4 worm cellular contexts compared by ENCODE assay signal in genomic region chrIV:15027884-15028283, ce11.
TF ChIP-seq lines count a peak whose summit lies in the region.

No protein-coding gene starts in this region.

TF ChIP-seq in whole organism, L1 larva, 84 proteins besides CTCF, POLR2A, EP300 and RAD21:
- TF ChIP-seq efl-1 (optimal IDR thresholded peaks at IDR 0.05; lab: Kevin White, UChicago) (no peak), efl-1 (GFP tag; optimal IDR thresholded peaks at IDR 0.05 in 1 of 2; lab: Kevin White, UChicago) (peak; percentile 34 to 40), alr-1 (tag; optimal IDR thresholded peaks at IDR 0.05; lab: Kevin White, UChicago; ENCODE audit: borderline replicate concordance) (no peak), swsn-7 (tag; optimal IDR thresholded peaks at IDR 0.05; lab: Kevin White, UChicago) (no peak), dpl-1 (GFP tag; optimal IDR thresholded peaks at IDR 0.05; lab: Kevin White, UChicago) (peak in 1 of 3 experiments; percentile 9), lin-15B (tag; optimal IDR thresholded peaks at IDR 0.05; lab: Kevin White, UChicago) (no peak), unc-62 (GFP tag; optimal IDR thresholded peaks at IDR 0.05; lab: Kevin White, UChicago) (no peak)

TF ChIP-seq in whole organism, L3 larva, 47 proteins besides CTCF, POLR2A, EP300 and RAD21:
- TF ChIP-seq ama-1 (optimal IDR thresholded peaks at IDR 0.05; lab: Kevin White, UChicago) = no peak
- TF ChIP-seq ztf-4 (tag; optimal IDR thresholded peaks at IDR 0.05; lab: Kevin White, UChicago) = no peak
- TF ChIP-seq mdl-1 (tag; optimal IDR thresholded peaks at IDR 0.05; lab: Kevin White, UChicago) = no peak
- no peak for TF ChIP-seq nhr-23 (tag; optimal IDR thresholded peaks at IDR 0.05; lab: Kevin White, UChicago)
- TF ChIP-seq nfya-1 (tag; optimal IDR thresholded peaks at IDR 0.05; lab: Kevin White, UChicago; ENCODE audit: insufficient read depth) = peak; percentile 82
- no peak for TF ChIP-seq pha-4 (tag; optimal IDR thresholded peaks at IDR 0.05; lab: Kevin White, UChicago)
- TF ChIP-seq nhr-12 (tag; optimal IDR thresholded peaks at IDR 0.05; lab: Kevin White, UChicago) = no peak
- no peak for TF ChIP-seq elt-2 (tag; optimal IDR thresholded peaks at IDR 0.05; lab: Kevin White, UChicago)
- no peak for TF ChIP-seq egl-27 (tag; optimal IDR thresholded peaks at IDR 0.05; lab: Kevin White, UChicago)

TF ChIP-seq in whole organism, late embryonic, 69 proteins besides CTCF, POLR2A, EP300 and RAD21:
- no peak for TF ChIP-seq ttx-3 (tag; optimal IDR thresholded peaks at IDR 0.05; lab: Kevin White, UChicago)
- peak; percentile 85 for TF ChIP-seq nfya-1 (tag; optimal IDR thresholded peaks at IDR 0.05; lab: Kevin White, UChicago)

TF ChIP-seq in whole organism, young adult, 124 proteins besides CTCF, POLR2A, EP300 and RAD21:
- TF ChIP-seq zim-3 (tag; optimal IDR thresholded peaks at IDR 0.05; lab: Kevin White, UChicago) (no peak), atf-7 (tag; optimal IDR thresholded peaks at IDR 0.05; lab: Kevin White, UChicago) (no peak), mcd-1 (GFP tag; IDR thresholded peaks at IDR 0.05; lab: Robert Waterston, UW) (no peak), nfyb-1 (GFP tag; IDR thresholded peaks at IDR 0.05; lab: Robert Waterston, UW) (peak; percentile 73)
